Fruit fly (Drosophila melanogaster): Measurements from ENCODE around the gene CG10431.

- no peak for TF ChIP-seq Gug (GFP tag; IDR thresholded peaks at IDR 0.05)
- no peak for TF ChIP-seq CG8119 (GFP tag; IDR thresholded peaks at IDR 0.05)
- TF ChIP-seq eg (GFP tag; IDR thresholded peaks at IDR 0.05), result no peak
- TF ChIP-seq CG6276 (GFP tag; optimal IDR thresholded peaks at IDR 0.05), result no peak
- TF ChIP-seq Hr39 (GFP tag; optimal IDR thresholded peaks at IDR 0.05), result no peak
- TF ChIP-seq Blimp-1 (GFP tag; optimal IDR thresholded peaks at IDR 0.05), result no peak
- no peak for TF ChIP-seq OdsH (GFP tag; optimal IDR thresholded peaks at IDR 0.05)
- TF ChIP-seq Sox15 (GFP tag; optimal IDR thresholded peaks at IDR 0.05), result no peak
Observed at dm6 chr2L:18947515-18947998, 27.0 kb upstream of the CG10431 start.

All from whole organism, prepupa.